Fruit fly (Drosophila melanogaster) whole organism, embryonic: ENCODE results near the gene CG3091.
A peak's percentile ranks its signal among the peaks of the same experiment; 100 is the strongest.

Source experiments
- Abd-B ChIP-seq: fragments of 200-800 bp; sonication (Bioruptor generic); optimal IDR thresholded peaks from 2 replicates; lab custom pipeline; 2018; ENCODE audit warnings: missing biosample characterization, mild to moderate bottlenecking, missing genetic modification characterization, moderate library complexity
- Atf-2 ChIP-seq: fragments of 200-800 bp; sonication (Bioruptor generic); optimal IDR thresholded peaks from 2 replicates; lab custom pipeline; 2016; ENCODE audit warnings: missing biosample characterization, missing genetic modification characterization
- Atf3 ChIP-seq: fragments of 200-800 bp; sonication (Bioruptor generic); optimal IDR thresholded peaks from 3 replicates; lab custom pipeline; 2016; ENCODE audit warnings: missing biosample characterization, missing genetic modification characterization
- Atf6 ChIP-seq: fragments of 200-800 bp; sonication (Bioruptor generic); IDR thresholded peaks from 2 replicates; pipeline ENCODE4 v1.3.6; 2022; ENCODE audit warnings: missing biosample characterization, missing genetic modification characterization
- CG10979 ChIP-seq: fragments of 200-800 bp; sonication (Bioruptor generic); optimal IDR thresholded peaks from 2 replicates; lab custom pipeline; 2018; ENCODE audit warnings: missing biosample characterization, mild to moderate bottlenecking, missing genetic modification characterization, moderate library complexity
- CG11398 ChIP-seq: fragments of 200-800 bp; sonication (Bioruptor generic); optimal IDR thresholded peaks from 2 replicates; lab custom pipeline; 2016; ENCODE audit warnings: missing biosample characterization, missing genetic modification characterization
- CG11695 ChIP-seq: fragments of 200-800 bp; sonication (Bioruptor generic); IDR thresholded peaks from 3 replicates; pipeline ENCODE4 v1.3.6; 2022; ENCODE audit warnings: missing biosample characterization, missing genetic modification characterization
- CG12104 ChIP-seq: fragments of 200-800 bp; sonication (Bioruptor generic); optimal IDR thresholded peaks from 3 replicates; lab custom pipeline; 2016; ENCODE audit warnings: missing biosample characterization, missing genetic modification characterization
- CG12299 ChIP-seq: fragments of 200-800 bp; sonication (Bioruptor generic); optimal IDR thresholded peaks from 2 replicates; lab custom pipeline; 2018; ENCODE audit warnings: missing biosample characterization, mild to moderate bottlenecking, missing genetic modification characterization
- CG16779 ChIP-seq: fragments of 200-800 bp; sonication (Bioruptor generic); IDR thresholded peaks from 2 replicates; pipeline ENCODE4 v1.3.6; 2022; ENCODE audit warnings: missing biosample characterization, missing genetic modification characterization
- CG16863 ChIP-seq: fragments of 200-800 bp; sonication (Bioruptor generic); optimal IDR thresholded peaks from 3 replicates; lab custom pipeline; 2016; ENCODE audit warnings: missing biosample characterization, missing genetic modification characterization
- CG18476 ChIP-seq: fragments of 200-800 bp; sonication (Bioruptor generic); optimal IDR thresholded peaks from 2 replicates; lab custom pipeline; 2016; ENCODE audit warnings: missing biosample characterization, mild to moderate bottlenecking, missing genetic modification characterization
- CG2199 ChIP-seq: fragments of 200-800 bp; sonication (Bioruptor generic); IDR thresholded peaks from 3 replicates; pipeline ENCODE4 v1.3.6; 2022; ENCODE audit warnings: missing biosample characterization, missing genetic modification characterization
- CG31388 ChIP-seq: fragments of 200-800 bp; sonication (Bioruptor generic); optimal IDR thresholded peaks from 2 replicates; lab custom pipeline; 2016; ENCODE audit warnings: missing biosample characterization, missing genetic modification characterization
- CG3726 ChIP-seq: fragments of 200-800 bp; sonication (Bioruptor generic); IDR thresholded peaks from 3 replicates; pipeline ENCODE4, ENCODE4 v1.3.6; 2022; ENCODE audit warnings: missing biosample characterization, missing genetic modification characterization
- CG4424 ChIP-seq: fragments of 200-800 bp; sonication (Bioruptor generic); optimal IDR thresholded peaks from 3 replicates; lab custom pipeline; 2016; ENCODE audit warnings: missing biosample characterization, missing genetic modification characterization
- CG6683 ChIP-seq: fragments of 200-800 bp; sonication (Bioruptor generic); optimal IDR thresholded peaks from 2 replicates; lab custom pipeline; 2017; ENCODE audit warnings: missing biosample characterization, mild to moderate bottlenecking, missing genetic modification characterization, missing genetic modification reagents
- CkIIα-i1 ChIP-seq: fragments of 200-800 bp; sonication (Bioruptor generic); IDR thresholded peaks from 2 replicates; pipeline ENCODE4 v1.3.6; 2022; ENCODE audit warnings: missing biosample characterization, missing genetic modification characterization
- D ChIP-seq, 2 experiments: fragments of 200-800 bp in 1 of 2; fragments of >200 bp in 1 of 2; sonication (Bioruptor generic) in 1 of 2; optimal IDR thresholded peaks; 2 replicates in 1 of 2; 3 replicates in 1 of 2; lab custom pipeline; 2017; ENCODE audit warnings: mild to moderate bottlenecking in 1 of 2, missing biosample characterization in 1 of 2, missing genetic modification characterization in 1 of 2, missing genetic modification reagents in 1 of 2
- HmgD ChIP-seq: fragments of 200-800 bp; sonication (Bioruptor generic); optimal IDR thresholded peaks from 3 replicates; lab custom pipeline; 2016; ENCODE audit warnings: missing biosample characterization, missing genetic modification characterization
- Med ChIP-seq: fragments of 200-800 bp; sonication (Bioruptor generic); peaks from one replicate; lab custom pipeline; 2016; ENCODE audit warnings: missing biosample characterization, missing genetic modification characterization, mild to moderate bottlenecking, inconsistent platforms, moderate library complexity
- Mes4 ChIP-seq: fragments of 200-800 bp; sonication (Bioruptor generic); optimal IDR thresholded peaks from 2 replicates; lab custom pipeline; 2016; ENCODE audit warnings: missing biosample characterization, missing genetic modification characterization
- Ravus ChIP-seq: fragments of 200-800 bp; sonication (Bioruptor generic); IDR thresholded peaks from 2 replicates; pipeline ENCODE4 v1.3.6; 2022; ENCODE audit warnings: missing biosample characterization, missing genetic modification characterization
- Scr ChIP-seq: fragments of 200-800 bp; sonication (Bioruptor generic); IDR thresholded peaks from 2 replicates; pipeline ENCODE4 v1.3.6; 2022; ENCODE audit warnings: missing biosample characterization, missing genetic modification characterization; ENCODE audit not compliant: partially characterized antibody
- Side ChIP-seq: fragments of 200-800 bp; sonication (Bioruptor generic); optimal IDR thresholded peaks from 2 replicates; lab custom pipeline; 2016; ENCODE audit warnings: missing biosample characterization, missing genetic modification characterization
- TFAM ChIP-seq: fragments of 200-800 bp; sonication (Bioruptor generic); optimal IDR thresholded peaks from 2 replicates; lab custom pipeline; 2017; ENCODE audit warnings: missing biosample characterization, missing genetic modification characterization, inconsistent platforms
- Xrp1 ChIP-seq: fragments of 200-800 bp; sonication (Bioruptor generic); IDR thresholded peaks from 2 replicates; pipeline ENCODE4 v1.3.6; 2022; ENCODE audit warnings: missing biosample characterization, missing genetic modification characterization
- al ChIP-seq: fragments of 200-800 bp; sonication (Bioruptor generic); IDR thresholded peaks from 2 replicates; pipeline ENCODE4 v1.3.6; 2022; ENCODE audit warnings: missing biosample characterization, missing genetic modification characterization
- da ChIP-seq: fragments of 200-800 bp; sonication (Bioruptor generic); optimal IDR thresholded peaks from 2 replicates; lab custom pipeline; 2016; ENCODE audit warnings: missing biosample characterization, missing genetic modification characterization
- danr ChIP-seq: fragments of 200-800 bp; sonication (Bioruptor generic); IDR thresholded peaks from 2 replicates; pipeline ENCODE4 v1.3.6; 2022; ENCODE audit warnings: missing biosample characterization, missing genetic modification characterization
- dpn ChIP-seq, 2 experiments: fragments of 200-800 bp; sonication (Bioruptor generic); optimal IDR thresholded peaks; 3 replicates each; lab custom pipeline; 2016; ENCODE audit warnings: missing biosample characterization in 2 of 2, missing genetic modification characterization in 2 of 2
- eyg ChIP-seq: fragments of 200-800 bp; sonication (Bioruptor generic); optimal IDR thresholded peaks from 3 replicates; lab custom pipeline; 2016; ENCODE audit warnings: missing biosample characterization, missing genetic modification characterization
- gt ChIP-seq: fragments of 200-800 bp; sonication (Bioruptor generic); IDR thresholded peaks from 2 replicates; pipeline ENCODE4 v1.3.6; 2022; ENCODE audit warnings: missing biosample characterization, missing genetic modification characterization
- hb ChIP-seq: fragments of 200-800 bp; sonication (Bioruptor generic); IDR thresholded peaks from 3 replicates; pipeline ENCODE4 v1.3.6; 2022; ENCODE audit warnings: missing biosample characterization, missing genetic modification characterization; ENCODE audit not compliant: partially characterized antibody
- hbn ChIP-seq: fragments of 200-800 bp; sonication (Bioruptor generic); IDR thresholded peaks from 2 replicates; pipeline ENCODE4 v1.3.6; 2022; ENCODE audit warnings: missing biosample characterization, missing genetic modification characterization; ENCODE audit not compliant: partially characterized antibody
- kah ChIP-seq: fragments of 200-800 bp; sonication (Bioruptor generic); optimal IDR thresholded peaks from 2 replicates; lab custom pipeline; 2018; ENCODE audit warnings: missing biosample characterization, mild to moderate bottlenecking, missing genetic modification characterization
- kay ChIP-seq: fragments of 200-800 bp; sonication (Bioruptor generic); optimal IDR thresholded peaks from 2 replicates; lab custom pipeline; 2016; ENCODE audit warnings: missing biosample characterization, missing genetic modification characterization
- lmd ChIP-seq: fragments of 200-800 bp; sonication (Bioruptor generic); IDR thresholded peaks from 2 replicates; pipeline ENCODE4 v1.3.6; 2022; ENCODE audit warnings: missing biosample characterization, missing genetic modification characterization
- mam ChIP-seq: fragments of 200-800 bp; sonication (Bioruptor generic); optimal IDR thresholded peaks from 3 replicates; lab custom pipeline; 2016; ENCODE audit warnings: missing biosample characterization, missing genetic modification characterization
- nom ChIP-seq: fragments of 200-800 bp; sonication (Bioruptor generic); optimal IDR thresholded peaks from 2 replicates; lab custom pipeline; 2017; ENCODE audit warnings: missing biosample characterization, missing genetic modification characterization, mild to moderate bottlenecking, moderate library complexity, missing genetic modification reagents
- peb ChIP-seq: fragments of 200-800 bp; sonication (Bioruptor generic); IDR thresholded peaks from 2 replicates; pipeline ENCODE4 v1.3.6; 2022; ENCODE audit warnings: missing biosample characterization, missing genetic modification characterization
- pnt ChIP-seq: fragments of 200-800 bp; sonication (Bioruptor generic); optimal IDR thresholded peaks from 3 replicates; lab custom pipeline; 2016; ENCODE audit warnings: missing biosample characterization, missing genetic modification characterization
- psq ChIP-seq: fragments of 200-800 bp; sonication (Bioruptor generic); optimal IDR thresholded peaks from 2 replicates; lab custom pipeline; 2017; ENCODE audit warnings: missing biosample characterization, missing genetic modification characterization
- repo ChIP-seq: fragments of 200-800 bp; sonication (Bioruptor generic); optimal IDR thresholded peaks from 2 replicates; lab custom pipeline; 2016; ENCODE audit warnings: missing biosample characterization, missing genetic modification characterization
- rib ChIP-seq: fragments of 200-800 bp; sonication (Bioruptor generic); IDR thresholded peaks from 2 replicates; pipeline ENCODE4 v1.3.6; 2022; ENCODE audit warnings: missing biosample characterization, missing genetic modification characterization
- sd ChIP-seq: fragments of 200-800 bp; sonication (Bioruptor generic); optimal IDR thresholded peaks from 3 replicates; lab custom pipeline; 2018; ENCODE audit warnings: missing biosample characterization, mild to moderate bottlenecking, missing genetic modification characterization, moderate library complexity
- so ChIP-seq: fragments of 200-800 bp; sonication (Bioruptor generic); IDR thresholded peaks from 3 replicates; pipeline ENCODE4 v1.3.6; 2022; ENCODE audit warnings: missing biosample characterization, missing genetic modification characterization
- tgo ChIP-seq: fragments of 200-800 bp; sonication (Bioruptor generic); IDR thresholded peaks from 3 replicates; pipeline ENCODE4 v1.3.6; 2022; ENCODE audit warnings: missing biosample characterization, missing genetic modification characterization
- zfh1 ChIP-seq: fragments of 200-800 bp; sonication (Bioruptor generic); IDR thresholded peaks from 3 replicates; pipeline ENCODE4 v1.3.6; 2022; ENCODE audit warnings: missing biosample characterization, missing genetic modification characterization
- zfh2 ChIP-seq: fragments of 200-800 bp; sonication (Bioruptor generic); optimal IDR thresholded peaks from 2 replicates; lab custom pipeline; 2016; ENCODE audit warnings: missing biosample characterization, missing genetic modification characterization

The CG3091 gene

DNA sequence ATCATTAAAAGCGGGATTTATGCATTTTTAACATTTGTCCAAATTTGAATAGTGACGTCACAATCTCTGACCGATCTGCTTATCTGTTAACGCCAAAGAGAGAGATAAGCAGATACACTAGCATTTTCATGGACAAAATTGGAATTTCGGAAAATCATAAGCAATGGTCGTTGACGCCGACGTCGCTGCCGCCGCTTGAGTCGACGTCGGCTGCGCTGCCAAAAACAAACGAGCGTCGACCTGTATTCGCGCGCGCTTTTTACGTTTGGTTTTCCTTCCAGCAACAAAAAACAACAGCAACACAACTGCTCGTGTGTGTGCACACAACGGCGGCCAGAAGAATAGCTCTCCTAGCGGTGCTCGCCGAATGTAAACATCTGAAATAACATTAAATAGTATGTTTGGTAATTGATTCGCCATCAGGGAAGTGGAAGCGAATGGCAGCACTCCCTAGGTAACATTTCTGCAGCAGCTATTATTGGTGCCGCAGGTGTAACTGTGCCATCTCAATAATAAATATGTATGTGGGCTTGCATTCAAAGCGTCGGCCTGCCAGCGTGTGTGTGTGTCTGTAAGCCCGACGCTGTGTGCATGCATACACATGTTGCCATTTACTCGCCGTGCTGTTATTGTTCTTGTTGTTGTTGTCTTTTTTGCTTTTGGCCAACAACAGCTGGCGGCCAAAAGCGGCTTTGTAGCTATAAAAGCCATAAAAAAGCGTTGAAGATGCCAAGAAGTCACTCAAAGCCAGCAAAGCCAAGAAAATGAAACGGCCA lies 46.5 kb upstream of the CG3091 start (continued):
- TF ChIP-seq CG2199, result peak; percentile 98
- peak; percentile 97 for TF ChIP-seq zfh1
- TF ChIP-seq CG18476 (GFP tag; lab: Kevin White, UChicago), result peak; percentile 92
- peak; percentile 91 for TF ChIP-seq nom (GFP tag; lab: Kevin White, UChicago)
- peak; percentile 87 for TF ChIP-seq zfh2
- TF ChIP-seq kay (GFP tag; lab: Kevin White, UChicago), result peak; percentile 84
- peak; percentile 84 for TF ChIP-seq CG4424
- peak; percentile 98 for TF ChIP-seq CG11695 (GFP tag; lab: Robert Waterston, UW)
- peak; percentile 93 for TF ChIP-seq peb
- peak; percentile 89 for TF ChIP-seq mam (GFP tag; lab: Kevin White, UChicago)
- peak; percentile 85 for TF ChIP-seq sd (tag; lab: Kevin White, UChicago)
- no peak for TF ChIP-seq Scr (GFP tag; lab: Robert Waterston, UW)
- TF ChIP-seq TFAM, result peak; percentile 74
- TF ChIP-seq hbn (GFP tag; lab: Robert Waterston, UW), result no peak
- TF ChIP-seq gt (GFP tag; lab: Robert Waterston, UW), result peak; percentile 92
- TF ChIP-seq danr (GFP tag; lab: Robert Waterston, UW), result peak; percentile 96
- TF ChIP-seq da (GFP tag; lab: Kevin White, UChicago), result peak; percentile 90
- peak; percentile 97 for TF ChIP-seq so
- TF ChIP-seq psq (GFP tag; lab: Kevin White, UChicago), result peak; percentile 79
- TF ChIP-seq pnt (GFP tag; lab: Kevin White, UChicago), result peak; percentile 88
- TF ChIP-seq CG10979 (tag; lab: Kevin White, UChicago), result peak; percentile 93
- peak; percentile 97 for TF ChIP-seq CG3726
- peak; percentile 85 for TF ChIP-seq CG6683 (GFP tag; lab: Kevin White, UChicago)
- peak; percentile 84 for TF ChIP-seq CG12104 (GFP tag; lab: Kevin White, UChicago)
- peak; percentile 98 for TF ChIP-seq lmd (GFP tag; lab: Robert Waterston, UW)
- TF ChIP-seq Side (GFP tag; lab: Kevin White, UChicago), result peak; percentile 85
- no peak for TF ChIP-seq D (optimal IDR thresholded peaks at IDR 0.05; lab: Kevin White, UChicago)
- TF ChIP-seq D (GFP tag; optimal IDR thresholded peaks at IDR 0.05; lab: Kevin White, UChicago), result peak; percentile 95
- peak; percentile 96 for TF ChIP-seq CG16863
- peak; percentile 94 for TF ChIP-seq CG11398 (GFP tag; lab: Kevin White, UChicago)
- TF ChIP-seq Xrp1, result peak; percentile 96
- peak; percentile 74 for TF ChIP-seq CG31388 (GFP tag; lab: Kevin White, UChicago)
- peak; percentile 87 for TF ChIP-seq kah
- peak; percentile 92 for TF ChIP-seq Atf3 (GFP tag; lab: Kevin White, UChicago)
- peak; percentile 89 for TF ChIP-seq CG12299
- TF ChIP-seq dpn (GFP tag; optimal IDR thresholded peaks at IDR 0.05; lab: Kevin White, UChicago), result peak; percentile 88 to 90
- TF ChIP-seq tgo (GFP tag; lab: Robert Waterston, UW), result peak; percentile 96
- peak; percentile 95 for TF ChIP-seq Abd-B (GFP tag; lab: Kevin White, UChicago)
- peak; percentile 92 for TF ChIP-seq Ravus
- TF ChIP-seq repo (GFP tag; lab: Kevin White, UChicago), result peak; percentile 71
- TF ChIP-seq Mes4 (GFP tag; lab: Kevin White, UChicago), result peak; percentile 93
- TF ChIP-seq al (GFP tag; lab: Robert Waterston, UW), result peak; percentile 91
- peak; percentile 87 for TF ChIP-seq eyg (GFP tag; lab: Kevin White, UChicago)
- peak; percentile 94 for TF ChIP-seq rib (GFP tag; lab: Robert Waterston, UW)
- TF ChIP-seq Med, result peak; percentile 99
- peak; percentile 88 for TF ChIP-seq CG16779 (GFP tag; lab: Robert Waterston, UW)
- peak; percentile 89 for TF ChIP-seq Atf-2 (GFP tag; lab: Kevin White, UChicago)
- TF ChIP-seq Atf6, result peak; percentile 95
- TF ChIP-seq hb (GFP tag; lab: Robert Waterston, UW), result no peak
- peak; percentile 74 for TF ChIP-seq HmgD (GFP tag; lab: Kevin White, UChicago)
- TF ChIP-seq CkIIα-i1 (GFP tag; lab: Robert Waterston, UW), result peak; percentile 83
